Worm (Caenorhabditis elegans): ENCODE results near the gene T22C8.1.

DNA sequence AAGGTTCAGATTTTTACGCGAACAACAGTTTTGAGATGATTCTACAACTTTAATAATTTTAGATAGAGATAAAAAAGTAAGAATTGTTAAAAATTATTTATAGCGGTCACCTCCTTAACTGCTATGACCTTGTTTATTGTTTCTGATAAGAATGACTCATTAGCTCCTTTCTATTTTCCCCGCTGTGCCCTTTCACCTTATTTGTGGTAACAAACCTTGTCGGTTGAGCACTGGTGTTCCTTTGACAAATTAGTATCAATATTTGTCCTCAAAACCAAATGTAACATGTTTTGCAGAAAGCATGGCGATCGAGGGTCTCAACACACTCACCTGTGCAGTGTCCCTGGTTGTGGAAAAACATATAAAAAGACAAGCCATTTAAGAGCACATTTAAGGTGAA is 14.0 kb downstream of the T22C8.1 start:
- TF ChIP-seq hmg-11 (tag; optimal IDR thresholded peaks at IDR 0.05) = no peak
- TF ChIP-seq pha-4 (tag; optimal IDR thresholded peaks at IDR 0.05) = peak; percentile 48
- TF ChIP-seq unc-39 (tag; optimal IDR thresholded peaks at IDR 0.05) = no peak

All from whole organism, L3 larva.